Worm (Caenorhabditis elegans) whole organism, L2 larva: ENCODE measurements around the gene W06A7.2.

ENCODE experiments used
- C34F6.9 ChIP-seq: fragments of 150-350 bp; optimal IDR thresholded peaks from 2 replicates; lab custom pipeline; 2014; ENCODE audit warnings: missing biosample characterization, missing genetic modification characterization
- F13H6.1 ChIP-seq: sonication (generic microtip); optimal IDR thresholded peaks from 2 replicates; lab custom pipeline; 2016; ENCODE audit warnings: missing genetic modification characterization, missing compliant biosample characterization
- ZK546.5 ChIP-seq: sonication (generic microtip); optimal IDR thresholded peaks from 2 replicates; lab custom pipeline; 2017; ENCODE audit warnings: missing biosample characterization, missing genetic modification characterization
- aly-2 ChIP-seq: fragments of 150-350 bp; optimal IDR thresholded peaks from 2 replicates; lab custom pipeline; 2014; ENCODE audit warnings: missing biosample characterization, missing genetic modification characterization
- ama-1 ChIP-seq: fragments of 150-350 bp; optimal IDR thresholded peaks from 2 replicates; lab custom pipeline; 2018; ENCODE audit warnings: inconsistent platforms
- blmp-1 ChIP-seq: sonication (generic microtip); optimal IDR thresholded peaks from 2 replicates; lab custom pipeline; 2017; ENCODE audit warnings: missing genetic modification characterization, mild to moderate bottlenecking, missing compliant biosample characterization, antibody characterized with exemption, moderate library complexity; ENCODE audit not compliant: insufficient read depth
- ceh-82 ChIP-seq: fragments of 150-350 bp; optimal IDR thresholded peaks from 2 replicates; lab custom pipeline; 2014; ENCODE audit warnings: missing biosample characterization, missing genetic modification characterization
- crh-2 ChIP-seq: sonication (generic microtip); optimal IDR thresholded peaks from 2 replicates; lab custom pipeline; 2017; ENCODE audit warnings: missing biosample characterization, missing genetic modification characterization
- egl-27 ChIP-seq: sonication (generic microtip); optimal IDR thresholded peaks from 3 replicates; lab custom pipeline; 2017; ENCODE audit warnings: missing biosample characterization, missing genetic modification reagents, missing genetic modification characterization
- fos-1 ChIP-seq: fragments of 150-350 bp; optimal IDR thresholded peaks from 2 replicates; lab custom pipeline; 2014; ENCODE audit warnings: missing biosample characterization, missing genetic modification characterization
- gmeb-1 ChIP-seq: fragments of 150-350 bp; optimal IDR thresholded peaks from 2 replicates; lab custom pipeline; 2014; ENCODE audit warnings: missing biosample characterization, missing genetic modification characterization
- lin-39 ChIP-seq: fragments of 150-350 bp; optimal IDR thresholded peaks from 2 replicates; lab custom pipeline; 2014; ENCODE audit warnings: missing biosample characterization, missing genetic modification reagents, missing genetic modification characterization
- lsy-2 ChIP-seq, 2 experiments: fragments of 150-350 bp in 1 of 2; sonication (generic microtip) in 1 of 2; optimal IDR thresholded peaks; 2 replicates each; lab custom pipeline; 2014 to 2017; ENCODE audit warnings: missing biosample characterization in 2 of 2, missing genetic modification characterization in 2 of 2
- mbf-1 ChIP-seq: sonication (generic microtip); optimal IDR thresholded peaks from 2 replicates; lab custom pipeline; 2017; ENCODE audit warnings: missing biosample characterization, missing genetic modification characterization
- mdl-1 ChIP-seq, 2 experiments: fragments of 150-350 bp in 1 of 2; sonication (generic microtip) in 1 of 2; optimal IDR thresholded peaks; 2 replicates each; lab custom pipeline; 2017; ENCODE audit warnings: missing biosample characterization in 2 of 2, missing genetic modification characterization in 2 of 2
- nhr-10 ChIP-seq: sonication (generic microtip); optimal IDR thresholded peaks from 2 replicates; lab custom pipeline; 2017; ENCODE audit warnings: missing biosample characterization, missing genetic modification characterization
- nhr-12 ChIP-seq: fragments of 150-350 bp; optimal IDR thresholded peaks from 2 replicates; lab custom pipeline; 2014; ENCODE audit warnings: missing biosample characterization, missing genetic modification characterization
- nhr-129 ChIP-seq: fragments of 150-350 bp; optimal IDR thresholded peaks from 2 replicates; lab custom pipeline; 2014; ENCODE audit warnings: missing biosample characterization, missing genetic modification characterization
- nhr-21 ChIP-seq: fragments of 150-350 bp; optimal IDR thresholded peaks from 2 replicates; lab custom pipeline; 2014; ENCODE audit warnings: missing biosample characterization, missing genetic modification characterization
- nhr-25 ChIP-seq: fragments of 150-350 bp; sonication (generic microtip); optimal IDR thresholded peaks from 3 replicates; lab custom pipeline; 2014; ENCODE audit warnings: missing biosample characterization, missing genetic modification characterization
- sem-4 ChIP-seq: fragments of 150-350 bp; optimal IDR thresholded peaks from 2 replicates; lab custom pipeline; 2014; ENCODE audit warnings: missing biosample characterization, missing genetic modification reagents, missing genetic modification characterization
- sma-3 ChIP-seq: sonication (generic microtip); optimal IDR thresholded peaks from 2 replicates; lab custom pipeline; 2016; ENCODE audit warnings: missing genetic modification reagents, missing genetic modification characterization, missing compliant biosample characterization
- sma-9 ChIP-seq, 2 experiments: fragments of 150-350 bp in 1 of 2; sonication (generic microtip) in 1 of 2; optimal IDR thresholded peaks; 2 replicates each; lab custom pipeline; 2014 to 2016; ENCODE audit warnings: missing genetic modification characterization in 2 of 2, mild to moderate bottlenecking in 1 of 2, missing biosample characterization in 1 of 2, missing compliant biosample characterization in 1 of 2, missing genetic modification reagents in 1 of 2, moderate library complexity in 1 of 2
- snpc-4 ChIP-seq: fragments of 150-350 bp; optimal IDR thresholded peaks from 2 replicates; lab custom pipeline; 2014; ENCODE audit warnings: missing biosample characterization, missing genetic modification characterization
- unc-39 ChIP-seq: fragments of 150-350 bp; optimal IDR thresholded peaks from 2 replicates; lab custom pipeline; 2014; ENCODE audit warnings: missing biosample characterization, missing genetic modification characterization
- unc-62 ChIP-seq: fragments of 150-350 bp; optimal IDR thresholded peaks from 2 replicates; lab custom pipeline; 2014; ENCODE audit warnings: missing biosample characterization, missing genetic modification reagents, missing genetic modification characterization
- zag-1 ChIP-seq: fragments of 150-350 bp; optimal IDR thresholded peaks from 2 replicates; lab custom pipeline; 2014; ENCODE audit warnings: missing biosample characterization, missing genetic modification characterization

Gene W06A7.2

DNA sequence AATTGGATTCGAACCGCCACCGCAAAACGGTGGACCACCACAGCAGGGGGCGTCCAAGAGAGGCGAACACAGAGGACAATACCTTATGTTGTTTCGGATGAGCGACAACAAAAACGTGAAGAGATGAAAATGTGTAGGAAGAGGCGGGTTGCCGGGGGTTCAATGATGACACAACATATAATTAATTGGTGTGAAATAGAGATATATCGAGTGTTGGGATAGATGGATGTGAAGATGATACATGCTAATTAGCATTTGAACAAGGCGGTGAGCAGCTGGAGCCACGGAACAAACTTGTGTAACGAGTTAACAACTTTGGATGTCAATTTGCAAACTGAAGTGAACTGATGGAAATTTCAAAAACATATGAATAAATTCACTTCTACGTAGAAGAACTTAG is 29.3 kb upstream of the W06A7.2 start:
- TF ChIP-seq nhr-12 (tag; lab: Kevin White, UChicago) (no peak), lin-39 (tag; lab: Kevin White, UChicago) (peak; percentile 28)

DNA sequence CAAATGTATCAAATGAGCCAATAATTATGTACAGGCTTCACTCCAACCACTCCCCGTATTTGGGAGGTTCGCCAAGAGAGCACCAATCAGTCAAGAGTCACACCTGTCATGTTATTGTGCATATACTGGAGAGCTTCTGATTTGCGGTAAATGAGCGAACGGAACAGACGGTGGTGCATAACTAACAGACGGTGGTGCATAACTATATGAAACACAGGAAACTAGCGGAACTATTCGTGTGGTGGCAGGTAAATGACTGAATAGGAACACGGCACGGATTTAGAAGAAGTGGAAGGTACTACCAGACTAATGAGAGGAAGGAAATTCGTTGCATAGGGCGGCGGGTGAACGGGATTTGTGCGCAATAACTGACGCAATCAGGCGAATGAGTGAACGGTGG is 28.6 kb upstream of the W06A7.2 start:
- TF ChIP-seq crh-2 (no peak), nhr-21 (tag; lab: Kevin White, UChicago) (no peak), fos-1 (tag; lab: Kevin White, UChicago) (no peak), nhr-10 (tag; lab: Kevin White, UChicago) (no peak), ama-1 (lab: Kevin White, UChicago) (no peak)

- no peak for TF ChIP-seq C34F6.9 (tag; lab: Kevin White, UChicago)
- TF ChIP-seq sma-3 = no peak
- peak; percentile 39 for TF ChIP-seq snpc-4 (tag; lab: Kevin White, UChicago)
These were observed 23.8 kb upstream of the W06A7.2 start for ce11 chrV:14797886-14798285.

DNA sequence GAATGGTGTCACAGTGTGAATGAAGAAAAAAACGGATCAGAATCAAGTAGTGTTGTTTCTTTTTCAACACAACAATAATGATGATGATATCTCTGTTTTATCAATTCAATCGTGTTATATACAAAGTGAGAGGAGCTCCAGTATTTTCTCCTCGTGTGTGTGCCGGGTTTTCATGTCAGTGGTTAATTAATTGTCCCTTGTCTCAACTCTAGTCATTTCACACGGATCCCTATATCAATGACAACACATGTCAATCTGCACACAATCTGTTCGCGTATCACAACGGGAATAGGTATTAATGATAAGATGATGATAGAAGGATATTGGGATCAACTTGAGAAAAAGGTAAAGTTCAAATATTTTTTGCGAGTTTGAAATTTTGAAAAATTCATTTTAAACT is 21.3 kb upstream of the W06A7.2 start:
- TF ChIP-seq nhr-129 (tag; lab: Kevin White, UChicago) = peak; percentile 54
- peak in 1 of 2 experiments; percentile 26 for TF ChIP-seq lsy-2 (tag; optimal IDR thresholded peaks at IDR 0.05; lab: Kevin White, UChicago)
- TF ChIP-seq F13H6.1 (tag; lab: Kevin White, UChicago) = peak; percentile 47
- no peak for TF ChIP-seq zag-1 (tag; lab: Kevin White, UChicago)
- no peak for TF ChIP-seq egl-27 (tag; lab: Kevin White, UChicago)

DNA sequence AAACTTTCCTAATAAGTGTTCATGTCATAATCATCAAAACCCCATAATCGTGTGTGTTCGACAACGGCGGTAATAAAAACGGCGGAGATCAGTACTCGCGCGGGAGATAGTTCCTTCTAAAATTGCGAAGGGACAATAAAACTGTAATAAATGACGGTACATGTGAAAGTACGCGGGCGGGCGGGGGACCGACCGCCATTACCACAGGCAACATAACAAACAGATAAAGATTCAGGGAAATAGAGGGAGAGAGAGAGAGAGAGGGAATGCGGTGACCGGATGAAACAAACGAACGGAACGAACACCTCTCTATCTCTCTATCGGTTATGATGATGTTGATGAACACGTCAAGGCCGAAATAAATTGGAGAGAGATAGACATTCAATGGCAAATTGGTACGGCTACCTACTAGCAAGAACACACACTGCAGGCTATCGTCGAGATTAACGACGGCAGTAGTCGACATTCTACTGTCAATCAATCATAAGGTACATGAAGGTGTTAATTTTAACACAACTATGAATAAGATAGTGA is 15.4 kb upstream of the W06A7.2 start:
- peak; percentile 16 for TF ChIP-seq nhr-25 (tag; lab: Kevin White, UChicago)
- no peak for TF ChIP-seq ZK546.5
- TF ChIP-seq sem-4 (tag; lab: Kevin White, UChicago) = no peak
- TF ChIP-seq nhr-129 (tag; lab: Kevin White, UChicago) = no peak
- TF ChIP-seq sma-9 (GFP tag; optimal IDR thresholded peaks at IDR 0.05; lab: Kevin White, UChicago) = peak; percentile 25
- TF ChIP-seq sma-9 (tag; optimal IDR thresholded peaks at IDR 0.05; lab: Kevin White, UChicago) = no peak

DNA sequence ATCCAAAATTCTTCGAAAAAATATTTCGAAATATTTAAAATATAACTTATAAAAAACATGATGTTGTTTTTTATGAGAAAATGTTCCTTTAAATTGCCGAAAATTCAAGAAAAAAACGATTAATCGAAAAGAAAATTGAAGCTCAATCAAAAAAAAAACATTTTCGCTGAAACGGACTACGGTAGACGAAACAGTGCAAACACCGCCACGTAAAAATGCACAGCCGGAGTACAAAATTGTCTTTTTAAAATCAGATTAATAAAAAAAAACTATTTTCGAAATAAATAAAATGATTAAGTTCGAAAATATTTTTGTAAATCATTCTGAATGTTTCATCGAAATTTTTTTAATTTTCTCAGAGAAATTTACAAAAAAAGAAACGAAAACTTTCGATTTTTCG is 8.1 kb upstream of the W06A7.2 start:
- TF ChIP-seq nhr-25 (tag; lab: Kevin White, UChicago) = no peak
- peak in 1 of 2 experiments; percentile 65 for TF ChIP-seq lsy-2 (tag; optimal IDR thresholded peaks at IDR 0.05; lab: Kevin White, UChicago)

- TF ChIP-seq mbf-1 (tag; lab: Kevin White, UChicago) = no peak
- TF ChIP-seq blmp-1 (tag; lab: Kevin White, UChicago) = no peak
- TF ChIP-seq mdl-1 (tag; optimal IDR thresholded peaks at IDR 0.05; lab: Kevin White, UChicago) = no peak
- no peak for TF ChIP-seq gmeb-1
- no peak for TF ChIP-seq ceh-82 (tag; lab: Kevin White, UChicago)
- no peak for TF ChIP-seq aly-2
- TF ChIP-seq ama-1 (lab: Kevin White, UChicago) = no peak
These were observed 6.2 kb upstream of the W06A7.2 start, which contains the start of gene rin-1 for ce11 chrV:14815500-14815899. Gene rin-1, minus strand, starts transcription at chrV:14815600.

DNA sequence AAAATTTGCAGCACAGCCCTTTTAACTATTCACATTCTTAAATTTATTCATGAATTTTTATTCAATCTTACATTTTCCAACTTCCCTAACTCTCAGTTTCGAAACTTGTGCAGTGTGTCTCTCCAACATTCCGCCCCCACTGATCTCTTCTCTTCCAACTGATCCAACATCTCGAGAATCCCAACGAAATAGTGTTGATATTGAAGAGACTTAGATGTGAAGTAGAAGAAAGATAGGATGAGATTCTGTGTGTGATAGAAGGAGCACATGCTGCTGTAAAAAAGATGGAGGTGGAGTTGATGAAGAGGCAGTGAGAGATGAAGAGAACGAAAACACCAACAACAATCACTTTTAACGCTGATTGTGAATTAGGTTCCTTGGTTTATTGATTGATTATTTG is 1.3 kb upstream of the W06A7.2 start:
- no peak for TF ChIP-seq unc-39
- TF ChIP-seq unc-62 (GFP tag; lab: Kevin White, UChicago) = no peak
- TF ChIP-seq nhr-129 (tag; lab: Kevin White, UChicago) = peak; percentile 46
- TF ChIP-seq sma-9 (GFP tag; optimal IDR thresholded peaks at IDR 0.05; lab: Kevin White, UChicago) = peak; percentile 41
- no peak for TF ChIP-seq sma-9 (tag; optimal IDR thresholded peaks at IDR 0.05; lab: Kevin White, UChicago)
- peak; percentile 17 for TF ChIP-seq C34F6.9 (tag; lab: Kevin White, UChicago)
